Fruit fly (Drosophila melanogaster) whole organism, embryonic: Measurements from ENCODE around the gene RfC3.

ENCODE experiments used
- Atf-2 ChIP-seq: fragments of 200-800 bp; sonication (Bioruptor generic); optimal IDR thresholded peaks from 2 replicates; lab custom pipeline; 2016; ENCODE audit warnings: missing biosample characterization, missing genetic modification characterization
- CG14050 ChIP-seq: fragments of 200-800 bp; sonication (Bioruptor generic); IDR thresholded peaks from 3 replicates; pipeline ENCODE4 v1.3.6; 2022; ENCODE audit warnings: missing biosample characterization, missing genetic modification characterization
- CG1529 ChIP-seq: fragments of 200-800 bp; sonication (Bioruptor generic); optimal IDR thresholded peaks from 3 replicates; lab custom pipeline; 2018; ENCODE audit warnings: missing biosample characterization, missing genetic modification characterization
- CG1603 ChIP-seq: fragments of 200-800 bp; sonication (Bioruptor generic); optimal IDR thresholded peaks from 2 replicates; lab custom pipeline; 2019; ENCODE audit warnings: missing biosample characterization, mild to moderate bottlenecking, missing genetic modification characterization, moderate library complexity
- CG2116 ChIP-seq: fragments of 200-800 bp; sonication (Bioruptor generic); optimal IDR thresholded peaks from 3 replicates; lab custom pipeline; 2018; ENCODE audit warnings: missing biosample characterization, mild to moderate bottlenecking, missing genetic modification characterization
- CG2889 ChIP-seq: fragments of 200-800 bp; sonication (Bioruptor generic); IDR thresholded peaks from 3 replicates; pipeline ENCODE4 v1.3.6; 2022; ENCODE audit warnings: missing biosample characterization, missing genetic modification characterization
- CG30020 ChIP-seq: fragments of 200-800 bp; optimal IDR thresholded peaks from 2 replicates; lab custom pipeline; 2019; ENCODE audit warnings: missing biosample characterization, mild to moderate bottlenecking, missing genetic modification characterization, moderate library complexity
- CG34422 ChIP-seq: fragments of 200-800 bp; sonication (Bioruptor generic); IDR thresholded peaks from 3 replicates; pipeline ENCODE4 v1.3.6; 2022; ENCODE audit warnings: missing biosample characterization, missing genetic modification characterization
- CG6689 ChIP-seq: fragments of 200-800 bp; sonication (Bioruptor generic); IDR thresholded peaks from 2 replicates; pipeline ENCODE4 v1.3.6; 2022; ENCODE audit warnings: missing biosample characterization, missing genetic modification characterization
- CG7839 ChIP-seq: fragments of 200-800 bp; sonication (Bioruptor generic); optimal IDR thresholded peaks from 3 replicates; lab custom pipeline; 2018; ENCODE audit warnings: missing biosample characterization, mild to moderate bottlenecking, missing genetic modification characterization, moderate library complexity
- CG9215 ChIP-seq: fragments of 200-800 bp; sonication (Bioruptor generic); IDR thresholded peaks from 2 replicates; pipeline ENCODE4 v1.3.6; 2022; ENCODE audit warnings: missing biosample characterization, missing genetic modification characterization
- Doc3 ChIP-seq: fragments of 200-800 bp; sonication (Bioruptor generic); IDR thresholded peaks from 3 replicates; pipeline ENCODE4 v1.3.6; 2022; ENCODE audit warnings: missing biosample characterization, missing genetic modification characterization; ENCODE audit not compliant: partially characterized antibody
- Dp ChIP-seq: fragments of 200-800 bp; sonication (Bioruptor generic); optimal IDR thresholded peaks from 2 replicates; lab custom pipeline; 2018; ENCODE audit warnings: missing biosample characterization, mild to moderate bottlenecking, missing genetic modification characterization, moderate library complexity
- Hey ChIP-seq: fragments of 200-800 bp; sonication (Bioruptor generic); optimal IDR thresholded peaks from 3 replicates; lab custom pipeline; 2018; ENCODE audit warnings: missing biosample characterization, mild to moderate bottlenecking, missing genetic modification characterization
- HmgZ ChIP-seq: fragments of 200-800 bp; sonication (Bioruptor generic); optimal IDR thresholded peaks from 2 replicates; lab custom pipeline; 2018; ENCODE audit warnings: missing biosample characterization, mild to moderate bottlenecking, missing genetic modification characterization
- Hmr ChIP-seq: fragments of 200-800 bp; sonication (Bioruptor generic); optimal IDR thresholded peaks from 3 replicates; lab custom pipeline; 2017; ENCODE audit warnings: mild to moderate bottlenecking, missing biosample characterization, missing genetic modification reagents, missing genetic modification characterization
- Hr51 ChIP-seq, 2 experiments: fragments of 200-800 bp; sonication (Bioruptor generic); optimal IDR thresholded peaks; 2 replicates in 1 of 2; 3 replicates in 1 of 2; lab custom pipeline; 2016 to 2018; ENCODE audit warnings: missing biosample characterization in 2 of 2, missing genetic modification characterization in 2 of 2, mild to moderate bottlenecking in 1 of 2, moderate library complexity in 1 of 2
- Max ChIP-seq: fragments of 200-800 bp; sonication (Bioruptor generic); optimal IDR thresholded peaks from 2 replicates; lab custom pipeline; 2016; ENCODE audit warnings: missing biosample characterization, mild to moderate bottlenecking, missing genetic modification characterization
- Oli ChIP-seq: fragments of 200-800 bp; sonication (Bioruptor generic); optimal IDR thresholded peaks from 2 replicates; lab custom pipeline; 2018; ENCODE audit warnings: missing biosample characterization, mild to moderate bottlenecking, missing genetic modification characterization, moderate library complexity
- Optix ChIP-seq: fragments of 200-800 bp; sonication (Bioruptor generic); IDR thresholded peaks from 3 replicates; pipeline ENCODE4 v1.3.6; 2022; ENCODE audit warnings: missing biosample characterization, missing genetic modification characterization
- Sry-δ ChIP-seq: fragments of 200-800 bp; sonication (Bioruptor generic); optimal IDR thresholded peaks from 2 replicates; lab custom pipeline; 2016; ENCODE audit warnings: missing biosample characterization, missing genetic modification characterization
- Ssrp ChIP-seq: fragments of 200-800 bp; sonication (Bioruptor generic); optimal IDR thresholded peaks from 2 replicates; lab custom pipeline; 2018; ENCODE audit warnings: missing biosample characterization, mild to moderate bottlenecking, missing genetic modification characterization, moderate library complexity
- TFAM ChIP-seq: fragments of 200-800 bp; sonication (Bioruptor generic); optimal IDR thresholded peaks from 2 replicates; lab custom pipeline; 2017; ENCODE audit warnings: missing biosample characterization, missing genetic modification characterization, inconsistent platforms
- Tbp ChIP-seq: fragments of >200 bp; optimal IDR thresholded peaks from 2 replicates; lab custom pipeline; 2018; ENCODE audit warnings: missing biosample characterization, missing genetic modification characterization
- ac ChIP-seq: fragments of 200-800 bp; sonication (Bioruptor generic); optimal IDR thresholded peaks from 3 replicates; lab custom pipeline; 2017; ENCODE audit warnings: missing biosample characterization, mild to moderate bottlenecking, missing genetic modification characterization
- bigmax ChIP-seq: fragments of 200-800 bp; sonication (Bioruptor generic); optimal IDR thresholded peaks from 2 replicates; lab custom pipeline; 2018; ENCODE audit warnings: missing biosample characterization, mild to moderate bottlenecking, missing genetic modification characterization
- crp ChIP-seq, 2 experiments: fragments of 200-800 bp; sonication (Bioruptor generic); optimal IDR thresholded peaks; 2 replicates in 1 of 2; 3 replicates in 1 of 2; lab custom pipeline; 2017; ENCODE audit warnings: missing biosample characterization in 2 of 2, missing genetic modification characterization in 2 of 2, mild to moderate bottlenecking in 1 of 2, moderate library complexity in 1 of 2
- da ChIP-seq: fragments of 200-800 bp; sonication (Bioruptor generic); optimal IDR thresholded peaks from 2 replicates; lab custom pipeline; 2016; ENCODE audit warnings: missing biosample characterization, missing genetic modification characterization
- danr ChIP-seq: fragments of 200-800 bp; sonication (Bioruptor generic); IDR thresholded peaks from 2 replicates; pipeline ENCODE4 v1.3.6; 2022; ENCODE audit warnings: missing biosample characterization, missing genetic modification characterization
- dmrt11E ChIP-seq: fragments of 200-800 bp; sonication (Bioruptor generic); optimal IDR thresholded peaks from 3 replicates; lab custom pipeline; 2018; ENCODE audit warnings: missing biosample characterization, mild to moderate bottlenecking, missing genetic modification characterization, moderate library complexity
- esg ChIP-seq: fragments of 200-800 bp; sonication (Bioruptor generic); conservative IDR thresholded peaks from 2 replicates; pipeline ENCODE4 v1.3.6; 2022; ENCODE audit warnings: missing biosample characterization, missing genetic modification characterization
- fd102C ChIP-seq: fragments of 200-800 bp; sonication (Bioruptor generic); optimal IDR thresholded peaks from 2 replicates; lab custom pipeline; 2018; ENCODE audit warnings: missing biosample characterization, mild to moderate bottlenecking, missing genetic modification characterization, moderate library complexity
- fu2 ChIP-seq: fragments of 200-800 bp; sonication (Bioruptor generic); optimal IDR thresholded peaks from 2 replicates; lab custom pipeline; 2016; ENCODE audit warnings: missing biosample characterization, missing genetic modification characterization
- her ChIP-seq: fragments of 200-800 bp; sonication (Bioruptor generic); optimal IDR thresholded peaks from 2 replicates; lab custom pipeline; 2016; ENCODE audit warnings: missing biosample characterization, missing genetic modification characterization
- ind ChIP-seq: fragments of 200-800 bp; sonication (Bioruptor generic); optimal IDR thresholded peaks from 3 replicates; lab custom pipeline; 2016; ENCODE audit warnings: missing biosample characterization, missing genetic modification characterization
- insv ChIP-seq, 2 experiments: fragments of 200-800 bp; sonication (Bioruptor generic); optimal IDR thresholded peaks; 3 replicates each; lab custom pipeline; 2016 to 2018; ENCODE audit warnings: missing biosample characterization in 2 of 2, missing genetic modification characterization in 2 of 2
- inv ChIP-seq: fragments of 200-800 bp; sonication (Bioruptor generic); IDR thresholded peaks from 2 replicates; pipeline ENCODE4 v1.3.6; 2022; ENCODE audit warnings: missing biosample characterization, missing genetic modification characterization; ENCODE audit not compliant: partially characterized antibody
- lov ChIP-seq, 2 experiments: fragments of 200-800 bp in 1 of 2; fragments of >200 bp in 1 of 2; sonication (Bioruptor generic) in 1 of 2; IDR thresholded peaks in 1 of 2; optimal IDR thresholded peaks in 1 of 2; 2 replicates in 1 of 2; 3 replicates in 1 of 2; pipeline versions ENCODE4 v1.3.6 to Lab custom; 2017 to 2022; ENCODE audit warnings: missing biosample characterization in 1 of 2, missing genetic modification characterization in 1 of 2
- mld ChIP-seq: fragments of 200-800 bp; sonication (Bioruptor generic); IDR thresholded peaks from 3 replicates; pipeline ENCODE4 v1.3.6; 2022; ENCODE audit warnings: missing biosample characterization, missing genetic modification characterization; ENCODE audit not compliant: partially characterized antibody
- nerfin-2 ChIP-seq: fragments of 200-800 bp; sonication (Bioruptor generic); IDR thresholded peaks from 2 replicates; pipeline ENCODE4 v1.3.6; 2022; ENCODE audit warnings: missing biosample characterization, missing genetic modification characterization; ENCODE audit not compliant: partially characterized antibody
- repo ChIP-seq: fragments of 200-800 bp; sonication (Bioruptor generic); optimal IDR thresholded peaks from 2 replicates; lab custom pipeline; 2016; ENCODE audit warnings: missing biosample characterization, missing genetic modification characterization
- sc ChIP-seq, 3 experiments: fragments of >200 bp in 2 of 3; fragments of 200-800 bp in 1 of 3; sonication (Bioruptor generic) in 1 of 3; optimal IDR thresholded peaks; 2 replicates in 2 of 3; 3 replicates in 1 of 3; lab custom pipeline; 2017; ENCODE audit warnings: mild to moderate bottlenecking in 1 of 3, missing biosample characterization in 1 of 3, missing genetic modification characterization in 1 of 3, missing genetic modification reagents in 1 of 3
- sens ChIP-seq: fragments of 200-800 bp; sonication (Bioruptor generic); peaks from one replicate; lab custom pipeline; 2016; ENCODE audit warnings: missing biosample characterization, missing genetic modification characterization
- sima ChIP-seq: fragments of 200-800 bp; sonication (Bioruptor generic); optimal IDR thresholded peaks from 2 replicates; lab custom pipeline; 2016; ENCODE audit warnings: missing biosample characterization, missing genetic modification characterization
- sna ChIP-seq: fragments of 200-800 bp; sonication (Bioruptor generic); IDR thresholded peaks from 2 replicates; pipeline ENCODE4 v1.3.6; 2022; ENCODE audit warnings: missing biosample characterization, missing genetic modification characterization; ENCODE audit not compliant: partially characterized antibody
- tap ChIP-seq: fragments of 200-800 bp; optimal IDR thresholded peaks from 3 replicates; lab custom pipeline; 2019; ENCODE audit warnings: missing biosample characterization, mild to moderate bottlenecking, missing genetic modification characterization, moderate library complexity
- unpg ChIP-seq: fragments of 200-800 bp; sonication (Bioruptor generic); optimal IDR thresholded peaks from 3 replicates; lab custom pipeline; 2018; ENCODE audit warnings: missing biosample characterization, mild to moderate bottlenecking, missing genetic modification characterization, moderate library complexity
- z ChIP-seq: fragments of 200-800 bp; sonication (Bioruptor generic); IDR thresholded peaks from 3 replicates; pipeline ENCODE4 v1.3.6; 2022; ENCODE audit warnings: missing biosample characterization, missing genetic modification characterization

The RfC3 gene

DNA sequence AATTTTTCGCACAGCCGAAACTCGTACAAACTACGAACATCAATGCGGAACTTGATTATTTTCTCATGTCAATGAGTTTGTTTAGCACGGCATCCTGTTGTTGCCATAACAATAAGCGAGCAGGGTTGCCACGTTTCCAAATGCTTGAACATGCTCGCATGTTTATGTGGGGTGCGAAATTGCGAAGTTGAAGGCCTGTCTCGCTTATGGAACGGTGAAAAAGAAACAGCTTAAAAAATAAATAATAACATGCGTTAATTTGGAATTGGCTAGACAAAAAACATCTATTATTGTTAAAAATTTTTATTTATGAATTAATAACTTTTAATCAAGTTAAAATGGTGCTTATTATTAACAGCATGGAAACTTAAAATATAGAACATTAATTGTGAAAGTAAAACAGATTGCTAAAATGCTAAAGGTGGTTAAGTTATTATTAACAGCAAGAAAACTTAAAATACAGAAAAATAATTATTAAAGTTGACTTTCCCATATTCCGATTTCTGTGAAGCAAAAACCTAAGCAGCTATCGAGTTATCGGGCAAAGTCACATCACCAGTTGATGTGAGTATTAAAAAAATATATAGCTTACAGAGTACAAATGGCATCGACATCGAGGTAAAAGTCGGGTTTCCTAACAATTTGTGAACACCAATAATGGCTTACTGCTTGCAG, 11.9 kb downstream of the RfC3 start, which contains the start of the genes Bug22 and TfIIB (continued):
- TF ChIP-seq Optix (peak; percentile 60; the same call in 1 of the 3 replicates), repo (no peak), CG30020 (tag; lab: Kevin White, UChicago) (peak; percentile 98), z (GFP tag; lab: Robert Waterston, UW) (no peak), esg (GFP tag; lab: Robert Waterston, UW) (peak; percentile 41; the same call in 1 of the 2 replicates), CG1603 (tag; lab: Kevin White, UChicago) (peak; percentile 99), Tbp (GFP tag; lab: Kevin White, UChicago) (no peak), Doc3 (no peak), insv (GFP tag; optimal IDR thresholded peaks at IDR 0.05; lab: Kevin White, UChicago) (peak in 1 of 2 experiments; percentile 37), sc (optimal IDR thresholded peaks at IDR 0.05; lab: Kevin White, UChicago) (no peak), sc (GFP tag; optimal IDR thresholded peaks at IDR 0.05; lab: Kevin White, UChicago) (no peak), ind (peak; percentile 74), Max (GFP tag; lab: Kevin White, UChicago) (peak; percentile 85), nerfin-2 (no peak), Sry-δ (GFP tag; lab: Kevin White, UChicago) (peak; percentile 74), CG7839 (tag; lab: Kevin White, UChicago) (no peak), CG2889 (GFP tag; lab: Robert Waterston, UW) (peak; percentile 64; the same call in 1 of the 3 replicates), Atf-2 (peak; percentile 53), fu2 (GFP tag; lab: Kevin White, UChicago) (peak; percentile 34), CG9215 (GFP tag; lab: Robert Waterston, UW) (no peak), CG34422 (GFP tag; lab: Robert Waterston, UW) (peak; percentile 72), HmgZ (peak; percentile 54), da (GFP tag; lab: Kevin White, UChicago) (no peak), sna (GFP tag; lab: Robert Waterston, UW) (no peak), CG14050 (GFP tag; lab: Robert Waterston, UW) (no peak), CG1529 (GFP tag; lab: Kevin White, UChicago) (peak; percentile 6), tap (tag; lab: Kevin White, UChicago) (no peak), her (peak; percentile 25), Ssrp (tag; lab: Kevin White, UChicago) (peak; percentile 58), Hmr (no peak), mld (GFP tag; lab: Robert Waterston, UW) (no peak), danr (no peak), CG2116 (GFP tag; lab: Kevin White, UChicago) (peak; percentile 75), ac (GFP tag; lab: Kevin White, UChicago) (no peak), bigmax (GFP tag; lab: Kevin White, UChicago) (no peak), Oli (no peak), CG6689 (GFP tag; lab: Robert Waterston, UW) (peak; percentile 85), Hey (tag; lab: Kevin White, UChicago) (no peak), Hr51 (GFP tag; optimal IDR thresholded peaks at IDR 0.05; lab: Kevin White, UChicago) (peak; percentile 75 to 76), inv (GFP tag; lab: Robert Waterston, UW) (no peak), lov (optimal IDR thresholded peaks at IDR 0.05; lab: Kevin White, UChicago) (no peak), lov (GFP tag; IDR thresholded peaks at IDR 0.05; lab: Robert Waterston, UW) (no peak), fd102C (GFP tag; lab: Kevin White, UChicago) (no peak), sima (GFP tag; lab: Kevin White, UChicago) (no peak), TFAM (no peak), Dp (peak; percentile 6), sens (GFP tag; lab: Kevin White, UChicago) (peak; percentile 92), crp (GFP tag; optimal IDR thresholded peaks at IDR 0.05; lab: Kevin White, UChicago) (peak in 1 of 2 experiments; percentile 38), unpg (peak; percentile 59), dmrt11E (tag; lab: Kevin White, UChicago) (peak; percentile 59)
